Worm (Caenorhabditis elegans): ENCODE data around the gene rhr-1.

rhr-1 gene

DNA sequence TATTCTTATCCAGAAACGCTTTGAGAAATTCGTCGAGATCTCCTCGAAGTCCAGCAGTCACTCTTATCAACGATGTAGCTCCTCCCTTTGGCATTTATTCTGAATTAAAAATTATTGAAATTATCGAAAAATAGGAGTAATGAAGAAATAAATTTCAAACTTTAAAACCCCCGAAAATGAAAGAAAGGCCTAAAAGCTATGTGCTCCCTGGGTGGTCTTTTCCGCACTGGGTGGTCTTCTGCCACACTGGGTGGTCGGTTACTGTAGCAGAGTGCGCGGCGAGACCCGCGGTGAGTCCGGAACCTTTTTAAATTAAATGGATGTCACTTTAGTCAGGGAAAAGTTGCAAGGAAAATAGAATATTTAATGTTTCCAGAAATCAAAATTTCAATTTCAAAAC is 11.1 kb downstream of the rhr-1 start, which contains the start of gene snpc-1.3:
TSS of gene snpc-1.3 (minus strand) at position 101 of the 400 bp plus-strand sequence.
- no peak for TF ChIP-seq aly-2 (tag; optimal IDR thresholded peaks at IDR 0.05)
- TF ChIP-seq snpc-1.2 (GFP tag; IDR thresholded peaks at IDR 0.05), result no peak
- 0 out of 2 replicates have a peak, but pooled peaks have one; percentile 63 for TF ChIP-seq tra-1 (GFP tag; IDR thresholded peaks at IDR 0.05)

DNA sequence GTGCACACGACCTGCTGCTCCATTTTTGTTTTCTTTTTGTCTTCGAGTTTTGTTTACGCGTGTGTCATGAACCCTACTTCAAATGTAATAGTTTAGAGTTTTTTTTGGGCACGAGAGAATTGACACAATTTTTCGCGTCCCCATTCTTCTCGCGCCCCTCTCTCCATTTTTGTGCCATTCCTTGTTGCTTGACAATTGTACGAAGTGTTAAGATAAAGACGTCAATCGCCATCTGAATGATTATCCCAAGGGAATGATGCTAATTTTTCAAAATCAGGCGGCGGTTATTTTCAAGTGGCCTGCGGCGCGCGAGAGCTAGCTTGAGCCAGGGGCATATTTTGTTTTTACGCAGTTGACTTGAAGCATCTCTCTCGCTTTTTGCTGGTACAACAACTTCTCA is 14.4 kb downstream of the rhr-1 start:
- TF ChIP-seq unc-62 (GFP tag; optimal IDR thresholded peaks at IDR 0.05 in 1 of 2) (peak in 1 of 2 experiments; percentile 95), unc-62 (tag; optimal IDR thresholded peaks at IDR 0.05) (no peak), F37D6.2 (tag; optimal IDR thresholded peaks at IDR 0.05) (no peak), pha-4 (GFP tag; IDR thresholded peaks at IDR 0.05) (no peak), pha-4 (tag; optimal IDR thresholded peaks at IDR 0.05) (no peak)

DNA sequence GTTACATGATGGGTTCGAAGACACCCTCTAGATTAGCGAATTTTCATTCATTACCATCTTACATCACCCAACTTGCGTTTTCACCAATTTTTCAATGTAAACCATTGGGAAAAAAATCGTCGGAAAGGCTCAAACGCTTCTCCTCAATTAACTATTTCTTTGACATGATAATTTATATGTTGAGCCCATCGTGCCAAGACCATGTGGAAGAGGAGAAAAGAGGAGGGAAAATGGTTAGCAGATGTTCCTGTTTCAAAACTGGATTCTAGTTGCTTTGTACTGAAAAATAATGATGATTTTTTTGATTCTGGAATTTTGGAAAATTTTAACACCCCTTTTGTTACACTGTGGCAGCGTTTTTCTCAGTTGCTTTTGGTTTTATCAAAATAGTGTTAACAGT is 16.1 kb downstream of the rhr-1 start:
- peak in 1 of 2 experiments; percentile 57 for TF ChIP-seq unc-62 (GFP tag; optimal IDR thresholded peaks at IDR 0.05 in 1 of 2)
- no peak for TF ChIP-seq unc-62 (tag; optimal IDR thresholded peaks at IDR 0.05)
- no peak for TF ChIP-seq F37D6.2 (tag; optimal IDR thresholded peaks at IDR 0.05)

DNA sequence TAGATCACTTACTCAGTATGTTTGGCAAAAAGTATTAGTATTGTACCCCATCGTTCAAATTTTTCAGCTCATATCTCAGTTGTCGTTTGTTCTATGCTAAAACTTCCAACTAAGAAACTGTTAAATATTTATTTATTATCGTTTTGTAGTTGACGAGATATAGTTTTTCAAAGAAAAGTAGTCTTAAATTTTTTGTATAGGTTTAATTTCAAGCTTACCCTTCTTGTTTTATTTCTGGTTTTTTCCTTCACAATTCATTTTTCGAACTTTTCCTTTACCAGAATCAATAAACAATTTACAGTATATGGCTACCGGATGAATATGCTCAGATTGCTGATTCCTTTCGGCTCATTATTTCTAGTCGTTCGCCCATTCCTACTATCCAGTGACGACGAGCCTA is 17.9 kb downstream of the rhr-1 start, which contains the start of gene F08F3.1:
TSS of gene F08F3.1 (plus strand) at position 301 of the 400 bp plus-strand sequence.
- TF ChIP-seq D1046.2 (GFP tag; IDR thresholded peaks at IDR 0.05) (no peak), ceh-62 (tag; optimal IDR thresholded peaks at IDR 0.05) (no peak), nhr-25 (tag; optimal IDR thresholded peaks at IDR 0.05; ENCODE audit: borderline replicate concordance, insufficient read depth) (no peak), unc-62 (GFP tag; optimal IDR thresholded peaks at IDR 0.05 in 1 of 2) (peak in 1 of 2 experiments; percentile 89), unc-62 (tag; optimal IDR thresholded peaks at IDR 0.05) (no peak)

DNA sequence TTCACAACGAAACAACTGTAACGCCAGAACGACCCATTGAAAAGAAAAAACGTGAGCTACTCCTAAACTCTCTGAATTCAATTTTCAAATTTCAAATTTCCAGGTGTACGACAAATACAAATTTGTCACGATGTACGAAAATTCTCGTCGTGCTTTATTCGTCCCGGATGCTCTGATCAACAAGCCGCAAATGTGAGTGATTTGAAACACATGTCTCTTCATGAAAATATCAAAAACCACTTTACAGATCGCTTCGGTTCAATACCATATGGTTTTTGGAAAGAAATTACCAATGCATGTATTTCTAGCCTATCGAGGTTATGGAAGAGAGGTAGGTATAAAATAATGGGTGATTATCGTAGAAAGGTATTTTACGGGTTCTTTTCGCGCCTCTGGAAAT is 19.1 kb downstream of the rhr-1 start:
- TF ChIP-seq aha-1 (tag) (peak; percentile 45), attf-4 (tag; optimal IDR thresholded peaks at IDR 0.05) (no peak), aly-2 (tag; optimal IDR thresholded peaks at IDR 0.05) (no peak), lin-38 (GFP tag; IDR thresholded peaks at IDR 0.05) (no peak), nhr-48 (tag; optimal IDR thresholded peaks at IDR 0.05) (no peak)

DNA sequence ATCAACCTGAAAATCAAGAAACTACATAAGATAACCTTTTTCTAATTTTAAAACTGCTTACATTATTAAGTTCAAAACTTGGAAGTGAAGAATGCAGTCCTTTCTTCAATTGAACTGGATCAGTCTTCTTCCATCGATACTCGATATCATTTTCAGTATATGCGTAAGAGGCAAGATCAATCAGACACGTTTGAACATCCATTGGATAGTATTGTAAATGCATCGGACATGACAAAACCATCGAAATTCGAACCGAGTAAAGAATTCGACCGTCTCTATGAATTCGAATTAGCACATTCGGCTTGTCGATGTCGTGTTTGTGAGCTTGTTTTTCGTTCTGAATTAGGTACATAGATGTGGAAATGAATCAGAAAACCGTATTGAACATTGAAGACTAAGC is 22.8 kb downstream of the rhr-1 start:
- TF ChIP-seq F26F4.8 (GFP tag; conservative IDR thresholded peaks at IDR 0.05) (no peak), ztf-7 (tag; optimal IDR thresholded peaks at IDR 0.05) (no peak), hlh-30 (tag; optimal IDR thresholded peaks at IDR 0.05; ENCODE audit: insufficient read depth) (no peak), R02D3.7 (tag; optimal IDR thresholded peaks at IDR 0.05) (no peak), aha-1 (tag) (peak; percentile 73), lsy-2 (tag; optimal IDR thresholded peaks at IDR 0.05) (no peak), aly-2 (tag; optimal IDR thresholded peaks at IDR 0.05) (no peak), lir-3 (tag; optimal IDR thresholded peaks at IDR 0.05) (no peak), ZK337.2 (GFP tag; IDR thresholded peaks at IDR 0.05) (no peak), unc-62 (GFP tag; optimal IDR thresholded peaks at IDR 0.05 in 1 of 2) (peak in 1 of 2 experiments; percentile 82), unc-62 (tag; optimal IDR thresholded peaks at IDR 0.05) (no peak)

DNA sequence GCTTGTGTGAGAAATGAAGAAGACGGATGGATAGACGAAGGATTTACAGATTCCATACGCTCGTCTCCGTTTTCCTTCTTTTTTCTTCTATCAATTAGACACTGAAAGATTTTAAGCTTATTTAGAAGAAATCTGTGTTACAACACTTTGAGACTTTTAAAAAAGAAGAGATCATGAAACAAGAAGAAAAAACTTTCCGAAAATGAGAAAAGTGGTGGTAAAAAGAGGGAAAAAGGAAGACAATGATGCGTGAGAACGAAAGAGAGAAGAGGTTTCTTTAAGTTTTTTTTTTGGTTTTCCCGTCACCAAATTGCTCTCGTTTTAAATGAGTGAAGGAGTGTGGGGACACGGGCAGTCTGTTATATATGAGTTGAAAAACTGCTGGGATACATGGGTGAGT is 25.7 kb downstream of the rhr-1 start, which contains the start of gene glc-3:
TSS of gene glc-3 (minus strand) at position 101 of the 400 bp plus-strand sequence.
- TF ChIP-seq F26F4.8 (GFP tag; conservative IDR thresholded peaks at IDR 0.05), result no peak
- TF ChIP-seq zag-1 (tag; optimal IDR thresholded peaks at IDR 0.05), result no peak
- TF ChIP-seq nhr-48 (tag; optimal IDR thresholded peaks at IDR 0.05), result no peak
- no peak for TF ChIP-seq zip-11 (GFP tag; IDR thresholded peaks at IDR 0.05)
- TF ChIP-seq D1046.2 (GFP tag; IDR thresholded peaks at IDR 0.05), result no peak
- no peak for TF ChIP-seq pqm-1 (tag; optimal IDR thresholded peaks at IDR 0.05)
- TF ChIP-seq nhr-28 (tag; optimal IDR thresholded peaks at IDR 0.05), result no peak
- TF ChIP-seq mxl-2 (GFP tag; conservative IDR thresholded peaks at IDR 0.05), result no peak
- no peak for TF ChIP-seq ceh-32 (tag; optimal IDR thresholded peaks at IDR 0.05; ENCODE audit: poor library complexity)

Measured in whole organism, L4 larva.